Fruit fly (Drosophila melanogaster): Measurements from ENCODE around the gene Pex19.

The Pex19 gene

dm6 chr2L:12093652-12094051 is 2.0 kb downstream of the Pex19 start:
- TF ChIP-seq z (GFP tag; IDR thresholded peaks at IDR 0.05) (no peak), kah (GFP tag; optimal IDR thresholded peaks at IDR 0.05) (peak; percentile 0), Sin3A (optimal IDR thresholded peaks at IDR 0.05) (peak; percentile 24), ci (GFP tag; IDR thresholded peaks at IDR 0.05) (peak; percentile 43; the same call in 1 of the 3 replicates), CG15073 (GFP tag; optimal IDR thresholded peaks at IDR 0.05) (no peak), CG7271 (tag; optimal IDR thresholded peaks at IDR 0.05) (no peak), CG15514 (GFP tag; optimal IDR thresholded peaks at IDR 0.05) (peak; percentile 85), CG3065 (GFP tag; optimal IDR thresholded peaks at IDR 0.05) (no peak), Dref (GFP tag; IDR thresholded peaks at IDR 0.05) (peak; percentile 43), stwl (tag; optimal IDR thresholded peaks at IDR 0.05) (peak; percentile 85), ttk (GFP tag; IDR thresholded peaks at IDR 0.05) (no peak), sna (GFP tag; IDR thresholded peaks at IDR 0.05; ENCODE audit: partially characterized antibody) (no peak), NfI (GFP tag; optimal IDR thresholded peaks at IDR 0.05) (peak; percentile 7), odd (GFP tag; optimal IDR thresholded peaks at IDR 0.05) (no peak), tna (GFP tag; IDR thresholded peaks at IDR 0.05; ENCODE audit: partially characterized antibody) (peak; percentile 47; the same call in 1 of the 2 replicates), hkb (optimal IDR thresholded peaks at IDR 0.05) (no peak), hkb (GFP tag; IDR thresholded peaks at IDR 0.05) (0 out of 2 replicates have a peak, but pooled peaks have one; percentile 9), CG10366 (GFP tag; IDR thresholded peaks at IDR 0.05) (no peak), CG11398 (GFP tag; optimal IDR thresholded peaks at IDR 0.05) (no peak), CG17186 (GFP tag; optimal IDR thresholded peaks at IDR 0.05) (peak; percentile 33), trem (tag; optimal IDR thresholded peaks at IDR 0.05) (peak; percentile 53), dan (GFP tag; IDR thresholded peaks at IDR 0.05) (no peak), HmgZ (tag; optimal IDR thresholded peaks at IDR 0.05) (peak; percentile 69), Side (GFP tag; optimal IDR thresholded peaks at IDR 0.05) (no peak), eyg (GFP tag; optimal IDR thresholded peaks at IDR 0.05) (no peak), pzg (GFP tag; optimal IDR thresholded peaks at IDR 0.05) (peak; percentile 92), phol (tag; optimal IDR thresholded peaks at IDR 0.05) (peak; percentile 42), seq (GFP tag; IDR thresholded peaks at IDR 0.05) (no peak), CG3407 (GFP tag; optimal IDR thresholded peaks at IDR 0.05) (no peak), twi (tag; optimal IDR thresholded peaks at IDR 0.05) (no peak), Med (GFP tag) (peak; percentile 53), BEAF-32 (GFP tag; optimal IDR thresholded peaks at IDR 0.05) (peak; percentile 38), Taf1 (GFP tag; IDR thresholded peaks at IDR 0.05) (no peak), CG7928 (GFP tag; optimal IDR thresholded peaks at IDR 0.05) (no peak), Eip74EF (GFP tag; optimal IDR thresholded peaks at IDR 0.05) (no peak), ro (GFP tag; IDR thresholded peaks at IDR 0.05) (no peak), MESR4 (GFP tag; optimal IDR thresholded peaks at IDR 0.05) (peak; percentile 78), NC2β (GFP tag; optimal IDR thresholded peaks at IDR 0.05) (no peak), stc (GFP tag; IDR thresholded peaks at IDR 0.05) (no peak), CG12219 (GFP tag; optimal IDR thresholded peaks at IDR 0.05) (no peak), CG4404 (GFP tag; IDR thresholded peaks at IDR 0.05) (no peak), CG10979 (tag; optimal IDR thresholded peaks at IDR 0.05) (no peak), CG18476 (GFP tag; optimal IDR thresholded peaks at IDR 0.05) (no peak), B-H2 (GFP tag; optimal IDR thresholded peaks at IDR 0.05) (no peak), CG42726 (GFP tag; IDR thresholded peaks at IDR 0.05; ENCODE audit: partially characterized antibody) (peak; percentile 8; the same call in 1 of the 2 replicates), Bgb (GFP tag; IDR thresholded peaks at IDR 0.05; ENCODE audit: partially characterized antibody) (peak; percentile 56), Scr (GFP tag; IDR thresholded peaks at IDR 0.05; ENCODE audit: partially characterized antibody) (peak; percentile 37), CoRest (tag; optimal IDR thresholded peaks at IDR 0.05) (peak; percentile 56), CG4360 (GFP tag; IDR thresholded peaks at IDR 0.05) (no peak), CG10543 (GFP tag; optimal IDR thresholded peaks at IDR 0.05) (no peak), CrebB (tag; optimal IDR thresholded peaks at IDR 0.05) (no peak)

Measured in whole organism, embryonic.